Worm (Caenorhabditis elegans): Measurements from ENCODE around the gene acr-20.

DNA sequence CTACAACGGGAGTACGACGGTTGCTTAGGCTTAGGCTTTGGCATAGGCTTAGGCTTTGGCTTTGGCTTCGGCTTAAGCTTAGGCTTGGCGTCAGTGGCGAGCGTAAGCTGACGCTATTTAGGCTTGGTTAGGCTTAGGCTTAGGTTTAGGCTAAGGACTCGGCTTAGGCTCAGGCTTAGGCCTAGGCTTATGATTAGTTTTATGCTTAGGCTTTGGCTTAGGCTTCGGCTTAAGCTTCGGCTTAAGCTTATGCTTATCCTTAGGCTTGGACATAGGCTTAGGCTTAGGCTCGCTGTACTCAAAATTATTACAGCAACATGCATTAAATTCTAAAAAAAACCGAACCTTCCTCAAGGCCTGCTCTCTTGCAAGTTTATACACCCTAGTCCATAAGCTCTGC is 3.1 kb downstream of the acr-20 start:
- TF ChIP-seq pros-1 (tag; optimal IDR thresholded peaks at IDR 0.05), result no peak
- no peak for TF ChIP-seq lim-6 (tag; optimal IDR thresholded peaks at IDR 0.05)
- no peak for TF ChIP-seq dmd-4 (tag; optimal IDR thresholded peaks at IDR 0.05; ENCODE audit: borderline replicate concordance)
- no peak for TF ChIP-seq fkh-10 (GFP tag; optimal IDR thresholded peaks at IDR 0.05)
- no peak for TF ChIP-seq syd-9 (tag; optimal IDR thresholded peaks at IDR 0.05)
- TF ChIP-seq unc-42 (tag; optimal IDR thresholded peaks at IDR 0.05), result no peak
- no peak for TF ChIP-seq pag-3 (tag; optimal IDR thresholded peaks at IDR 0.05; ENCODE audit: borderline replicate concordance)
- TF ChIP-seq T23F11.4 (GFP tag; optimal IDR thresholded peaks at IDR 0.05), result no peak
